Fruit fly (Drosophila melanogaster): ENCODE data around the gene Adss.
A peak's percentile ranks its signal among the peaks of the same experiment; 100 is the strongest.

The Adss gene

DNA sequence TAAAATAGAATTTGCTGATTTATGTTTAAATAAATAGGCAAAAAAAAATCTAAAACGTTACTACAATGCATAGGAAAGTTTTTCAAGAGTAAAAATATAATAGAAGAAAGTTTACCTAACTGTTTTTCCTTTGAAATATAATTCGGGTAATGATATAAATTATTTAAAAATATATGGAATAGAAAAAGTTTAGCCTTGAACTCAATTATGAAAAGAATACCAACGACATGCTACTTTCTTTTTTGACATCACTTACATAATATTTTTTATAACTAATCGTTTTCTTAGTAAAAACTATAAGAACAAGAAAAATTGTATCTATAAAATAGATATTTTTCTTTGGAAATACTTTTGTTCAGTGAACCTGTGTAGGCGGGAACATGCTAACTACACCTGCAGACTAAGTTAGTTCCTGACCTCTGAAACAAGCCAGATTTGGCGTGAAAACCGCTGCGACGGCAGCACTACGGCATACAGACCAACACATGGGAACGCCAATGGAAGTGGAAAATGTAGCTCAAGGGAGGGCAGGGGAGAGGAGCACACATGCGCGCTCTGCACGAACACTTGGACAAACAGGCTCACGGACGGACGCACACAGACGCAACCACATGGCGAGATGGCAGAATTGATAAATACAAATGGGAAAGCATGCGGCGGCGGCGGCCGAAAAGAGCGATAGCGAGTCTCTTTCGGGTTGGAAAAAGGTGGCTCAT is 806 bp downstream of the Adss start (continued):
- TF ChIP-seq CG12942 (GFP tag; optimal IDR thresholded peaks at IDR 0.05), result no peak
- TF ChIP-seq ato (GFP tag; IDR thresholded peaks at IDR 0.05; ENCODE audit: partially characterized antibody), result no peak
- no peak for TF ChIP-seq CG33213 (GFP tag; optimal IDR thresholded peaks at IDR 0.05)
- TF ChIP-seq NfI (GFP tag; optimal IDR thresholded peaks at IDR 0.05), result no peak
- TF ChIP-seq her (GFP tag; optimal IDR thresholded peaks at IDR 0.05), result no peak
- TF ChIP-seq nau (GFP tag; optimal IDR thresholded peaks at IDR 0.05), result no peak
- peak; percentile 52 for TF ChIP-seq Sox100B (GFP tag; optimal IDR thresholded peaks at IDR 0.05)
- TF ChIP-seq MTF-1 (GFP tag; optimal IDR thresholded peaks at IDR 0.05; ENCODE audit: borderline replicate concordance), result no peak
- peak; percentile 61 for TF ChIP-seq CG9932 (GFP tag; IDR thresholded peaks at IDR 0.05)
- TF ChIP-seq B-H2 (GFP tag; optimal IDR thresholded peaks at IDR 0.05), result peak; percentile 60
- TF ChIP-seq bab2 (GFP tag; optimal IDR thresholded peaks at IDR 0.05), result no peak
- no peak for TF ChIP-seq Lpt (GFP tag; optimal IDR thresholded peaks at IDR 0.05)
- TF ChIP-seq zf30C (GFP tag; optimal IDR thresholded peaks at IDR 0.05), result no peak
- TF ChIP-seq unpg (GFP tag; optimal IDR thresholded peaks at IDR 0.05), result no peak
- no peak for TF ChIP-seq CG14860 (GFP tag; IDR thresholded peaks at IDR 0.05; ENCODE audit: partially characterized antibody)
- no peak for TF ChIP-seq Blimp-1 (GFP tag; optimal IDR thresholded peaks at IDR 0.05)
- no peak for TF ChIP-seq CG7357 (GFP tag; IDR thresholded peaks at IDR 0.05)
- no peak for TF ChIP-seq CG12299 (tag; optimal IDR thresholded peaks at IDR 0.05)
- TF ChIP-seq CG34376 (GFP tag; optimal IDR thresholded peaks at IDR 0.05), result no peak
- TF ChIP-seq cas (GFP tag; IDR thresholded peaks at IDR 0.05), result no peak
- TF ChIP-seq kay (GFP tag; optimal IDR thresholded peaks at IDR 0.05), result no peak
- TF ChIP-seq CG10654 (GFP tag; optimal IDR thresholded peaks at IDR 0.05), result no peak
- TF ChIP-seq CG17612 (GFP tag; IDR thresholded peaks at IDR 0.05), result no peak
- TF ChIP-seq CG7745 (tag; optimal IDR thresholded peaks at IDR 0.05), result no peak
- no peak for TF ChIP-seq wdn (GFP tag; IDR thresholded peaks at IDR 0.05)
- peak; percentile 63 for TF ChIP-seq CG2678 (tag; optimal IDR thresholded peaks at IDR 0.05)
- no peak for TF ChIP-seq ems (GFP tag; optimal IDR thresholded peaks at IDR 0.05)
- TF ChIP-seq D19A (tag; optimal IDR thresholded peaks at IDR 0.05), result peak; percentile 31
- no peak for TF ChIP-seq CG17328 (GFP tag; IDR thresholded peaks at IDR 0.05)
- 0 out of 2 replicates have a peak, but pooled peaks have one; percentile 34 for TF ChIP-seq CG14441 (GFP tag; IDR thresholded peaks at IDR 0.05)
- peak; percentile 93 for TF ChIP-seq rib (GFP tag; IDR thresholded peaks at IDR 0.05)
- no peak for TF ChIP-seq chif (GFP tag; optimal IDR thresholded peaks at IDR 0.05)
- no peak for TF ChIP-seq CG18011 (GFP tag; optimal IDR thresholded peaks at IDR 0.05)
- no peak for TF ChIP-seq yki (optimal IDR thresholded peaks at IDR 0.05)
- TF ChIP-seq tap (tag; optimal IDR thresholded peaks at IDR 0.05), result no peak
- TF ChIP-seq Opbp (GFP tag; IDR thresholded peaks at IDR 0.05; ENCODE audit: partially characterized antibody), result peak; percentile 42; the same call in 1 of the 3 replicates
- TF ChIP-seq CG42726 (GFP tag; IDR thresholded peaks at IDR 0.05; ENCODE audit: partially characterized antibody), result no peak
- no peak for TF ChIP-seq CG6765 (GFP tag; optimal IDR thresholded peaks at IDR 0.05)
- TF ChIP-seq CG14710 (tag; optimal IDR thresholded peaks at IDR 0.05), result peak; percentile 18
- TF ChIP-seq CG9215 (GFP tag; IDR thresholded peaks at IDR 0.05), result no peak
- peak; percentile 98 for TF ChIP-seq twi (tag; optimal IDR thresholded peaks at IDR 0.05)
- no peak for TF ChIP-seq tio (GFP tag; optimal IDR thresholded peaks at IDR 0.05)
- no peak for TF ChIP-seq oc (tag; optimal IDR thresholded peaks at IDR 0.05)
- no peak for TF ChIP-seq ttk (GFP tag; IDR thresholded peaks at IDR 0.05)
- peak; percentile 50; the same call in 1 of the 2 replicates for TF ChIP-seq bbx (GFP tag; IDR thresholded peaks at IDR 0.05; ENCODE audit: partially characterized antibody)
- peak; percentile 17 for TF ChIP-seq CrebB (tag; optimal IDR thresholded peaks at IDR 0.05)
- TF ChIP-seq Bdp1 (GFP tag; optimal IDR thresholded peaks at IDR 0.05), result no peak
- peak; percentile 99 for TF ChIP-seq crol (GFP tag; IDR thresholded peaks at IDR 0.05)
- no peak for TF ChIP-seq CG4328 (GFP tag; optimal IDR thresholded peaks at IDR 0.05)
- TF ChIP-seq Deaf1 (tag; optimal IDR thresholded peaks at IDR 0.05), result no peak
